Fruit fly (Drosophila melanogaster): Measurements from ENCODE around the gene Obp83b.

DNA sequence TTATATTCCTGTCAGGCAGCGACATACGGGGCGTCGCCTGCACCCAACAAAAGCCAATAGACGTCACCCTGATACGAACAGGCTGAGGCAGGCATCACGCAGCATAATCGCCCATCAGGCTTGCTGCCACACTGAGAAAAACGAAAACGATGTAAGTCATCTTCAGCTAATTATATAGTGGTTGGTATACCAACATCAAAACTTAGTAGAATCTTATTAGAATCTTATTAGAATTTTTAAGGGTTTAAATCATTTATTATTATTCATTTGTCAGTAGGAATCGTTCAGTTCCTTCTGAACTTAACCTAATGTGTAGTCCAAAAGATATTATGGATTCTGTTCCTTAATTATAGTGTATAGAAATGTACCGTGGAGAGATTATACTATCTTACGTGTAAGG, 18.8 kb upstream of the Obp83b start:
- TF ChIP-seq usp (GFP tag; optimal IDR thresholded peaks at IDR 0.05): no peak
- TF ChIP-seq psq (optimal IDR thresholded peaks at IDR 0.05): no peak
- no peak for TF ChIP-seq CG8478 (optimal IDR thresholded peaks at IDR 0.05)
- no peak for TF ChIP-seq pan (optimal IDR thresholded peaks at IDR 0.05)

All from whole organism.